Worm (Caenorhabditis elegans): ENCODE data around the gene str-150.
A peak's percentile ranks its signal among the peaks of the same experiment; 100 is the strongest.

str-150 gene

ce11 chrV:16600623-16601022 lies 17.6 kb downstream of the str-150 start, which contains the start of gene T03E6.9:
Gene T03E6.9 (minus strand): TSS chrV:16600723.
- TF ChIP-seq mdl-1 (tag; optimal IDR thresholded peaks at IDR 0.05) (no peak), nhr-12 (tag; optimal IDR thresholded peaks at IDR 0.05) (no peak), lin-39 (tag; optimal IDR thresholded peaks at IDR 0.05) (no peak), nhr-23 (tag; optimal IDR thresholded peaks at IDR 0.05) (no peak), R02D3.7 (tag; optimal IDR thresholded peaks at IDR 0.05) (no peak), eor-1 (tag; optimal IDR thresholded peaks at IDR 0.05) (no peak), snpc-4 (tag; optimal IDR thresholded peaks at IDR 0.05) (no peak), ztf-4 (tag; optimal IDR thresholded peaks at IDR 0.05) (no peak), pha-4 (tag; optimal IDR thresholded peaks at IDR 0.05) (no peak), fkh-2 (tag; optimal IDR thresholded peaks at IDR 0.05) (no peak), ceh-28 (tag; optimal IDR thresholded peaks at IDR 0.05) (no peak), tbx-2 (tag; optimal IDR thresholded peaks at IDR 0.05) (no peak)

ce11 chrV:16603102-16603501 lies 20.0 kb downstream of the str-150 start, which contains the start of gene T03E6.8:
Gene T03E6.8 (minus strand): TSS chrV:16603202.
- no peak for TF ChIP-seq fkh-2 (tag; optimal IDR thresholded peaks at IDR 0.05)
- TF ChIP-seq sea-2 (GFP tag; optimal IDR thresholded peaks at IDR 0.05) = no peak
- no peak for TF ChIP-seq pha-4 (tag; optimal IDR thresholded peaks at IDR 0.05)
- no peak for TF ChIP-seq R02D3.7 (tag; optimal IDR thresholded peaks at IDR 0.05)
- TF ChIP-seq aly-2 (tag; optimal IDR thresholded peaks at IDR 0.05) = no peak

ce11 chrV:16604301-16604700 lies 21.2 kb downstream of the str-150 start:
- TF ChIP-seq ZK546.5 (tag; optimal IDR thresholded peaks at IDR 0.05) (no peak), lsy-12 (tag; optimal IDR thresholded peaks at IDR 0.05) (no peak), ztf-4 (tag; optimal IDR thresholded peaks at IDR 0.05) (no peak), pqm-1 (tag; optimal IDR thresholded peaks at IDR 0.05) (peak; percentile 56), ceh-28 (tag; optimal IDR thresholded peaks at IDR 0.05) (no peak), elt-2 (tag; optimal IDR thresholded peaks at IDR 0.05) (peak; percentile 42), daf-12 (tag; optimal IDR thresholded peaks at IDR 0.05) (no peak), lin-15B (tag; optimal IDR thresholded peaks at IDR 0.05) (no peak), hmg-11 (tag; optimal IDR thresholded peaks at IDR 0.05) (no peak), nhr-237 (tag; optimal IDR thresholded peaks at IDR 0.05) (no peak), ceh-16 (tag; optimal IDR thresholded peaks at IDR 0.05) (no peak)

- TF ChIP-seq pqm-1 (tag; optimal IDR thresholded peaks at IDR 0.05) (peak; percentile 0), unc-39 (tag; optimal IDR thresholded peaks at IDR 0.05) (no peak), ceh-9 (tag; optimal IDR thresholded peaks at IDR 0.05) (no peak), fos-1 (tag; optimal IDR thresholded peaks at IDR 0.05) (no peak), ceh-16 (tag; optimal IDR thresholded peaks at IDR 0.05) (no peak), pha-4 (tag; optimal IDR thresholded peaks at IDR 0.05) (no peak), unc-62 (GFP tag; optimal IDR thresholded peaks at IDR 0.05) (no peak), fkh-2 (tag; optimal IDR thresholded peaks at IDR 0.05) (no peak), eor-1 (tag; optimal IDR thresholded peaks at IDR 0.05) (no peak), elt-2 (tag; optimal IDR thresholded peaks at IDR 0.05) (peak; percentile 50)
Observed at ce11 chrV:16605463-16605862, 22.4 kb downstream of the str-150 start.

ce11 chrV:16606313-16606712 lies 23.2 kb downstream of the str-150 start, which contains the start of gene Y32B12C.1:
Gene Y32B12C.1 (plus strand): TSS chrV:16606613.
- no peak for TF ChIP-seq unc-62 (GFP tag; optimal IDR thresholded peaks at IDR 0.05)
- no peak for TF ChIP-seq snpc-4 (tag; optimal IDR thresholded peaks at IDR 0.05)
- TF ChIP-seq nhr-23 (tag; optimal IDR thresholded peaks at IDR 0.05) = no peak
- no peak for TF ChIP-seq zag-1 (tag; optimal IDR thresholded peaks at IDR 0.05)
- TF ChIP-seq mdl-1 (tag; optimal IDR thresholded peaks at IDR 0.05) = no peak
- TF ChIP-seq sea-2 (GFP tag; optimal IDR thresholded peaks at IDR 0.05) = no peak
- no peak for TF ChIP-seq ama-1 (optimal IDR thresholded peaks at IDR 0.05)
- no peak for TF ChIP-seq R02D3.7 (tag; optimal IDR thresholded peaks at IDR 0.05)
- TF ChIP-seq nhr-67 (tag; optimal IDR thresholded peaks at IDR 0.05) = no peak
- TF ChIP-seq fkh-2 (tag; optimal IDR thresholded peaks at IDR 0.05) = no peak
- no peak for TF ChIP-seq fkh-10 (GFP tag; optimal IDR thresholded peaks at IDR 0.05)
- no peak for TF ChIP-seq nhr-11 (tag; optimal IDR thresholded peaks at IDR 0.05)
- TF ChIP-seq nhr-76 (tag; optimal IDR thresholded peaks at IDR 0.05) = no peak
- no peak for TF ChIP-seq hmg-11 (tag; optimal IDR thresholded peaks at IDR 0.05)
- TF ChIP-seq skn-1 (tag; optimal IDR thresholded peaks at IDR 0.05) = no peak
- TF ChIP-seq nhr-12 (tag; optimal IDR thresholded peaks at IDR 0.05) = no peak

Measured in whole organism, L3 larva.